Worm (Caenorhabditis elegans) whole organism, early embryonic: ENCODE results near the gene fli-1.

Source experiments
- B0310.2 ChIP-seq: sonication (generic microtip); optimal IDR thresholded peaks from 2 replicates; lab custom pipeline; 2016; ENCODE audit warnings: mild to moderate bottlenecking, missing genetic modification characterization, missing compliant biosample characterization
- F13C5.2 ChIP-seq: sonication (generic microtip); optimal IDR thresholded peaks from 2 replicates; lab custom pipeline; 2017; ENCODE audit warnings: mild to moderate bottlenecking, missing genetic modification characterization, inconsistent platforms, missing compliant biosample characterization
- aly-1 ChIP-seq: sonication (generic microtip); optimal IDR thresholded peaks from 2 replicates; lab custom pipeline; 2016; ENCODE audit warnings: missing genetic modification characterization, missing compliant biosample characterization
- ama-1 ChIP-seq: fragments of 150-350 bp; optimal IDR thresholded peaks from 2 replicates; lab custom pipeline; 2014
- ceh-13 ChIP-seq: fragments of 200-800 bp; sonication (Bioruptor generic); optimal IDR thresholded peaks from 2 replicates; lab custom pipeline; 2018; ENCODE audit warnings: mild to moderate bottlenecking, missing genetic modification characterization, missing compliant biosample characterization
- ceh-36 ChIP-seq: sonication (generic microtip); optimal IDR thresholded peaks from 2 replicates; lab custom pipeline; 2016; ENCODE audit warnings: missing genetic modification characterization, inconsistent platforms, missing compliant biosample characterization
- ets-7 ChIP-seq: sonication (generic microtip); optimal IDR thresholded peaks from 2 replicates; lab custom pipeline; 2016; ENCODE audit warnings: missing genotype, missing genetic modification characterization, missing compliant biosample characterization
- flt-1 ChIP-seq: fragments of 200-800 bp; sonication (Bioruptor generic); IDR thresholded peaks from 2 replicates; pipeline ENCODE4 v1.3.6; 2022; ENCODE audit warnings: missing genetic modification characterization, missing compliant biosample characterization
- hmbx-1 ChIP-seq: sonication (generic microtip); optimal IDR thresholded peaks from 2 replicates; lab custom pipeline; 2016; ENCODE audit warnings: mild to moderate bottlenecking, missing genetic modification characterization, missing compliant biosample characterization
- hmg-4 ChIP-seq: fragments of 200-800 bp; sonication (Bioruptor generic); optimal IDR thresholded peaks from 2 replicates; lab custom pipeline; 2018; ENCODE audit warnings: mild to moderate bottlenecking, missing genetic modification characterization, missing compliant biosample characterization
- hnd-1 ChIP-seq: sonication (generic microtip); optimal IDR thresholded peaks from 2 replicates; lab custom pipeline; 2016; ENCODE audit warnings: missing genetic modification characterization, missing compliant biosample characterization
- pes-1 ChIP-seq: fragments of 200-800 bp; sonication (Bioruptor generic); IDR thresholded peaks from 2 replicates; pipeline ENCODE4 v1.3.6; 2022; ENCODE audit warnings: missing genetic modification reagents, missing genetic modification characterization, missing compliant biosample characterization
- scrt-1 ChIP-seq: fragments of 200-800 bp; sonication (Bioruptor generic); IDR thresholded peaks from 2 replicates; pipeline ENCODE4 v1.3.6; 2022; ENCODE audit warnings: missing genetic modification characterization, missing compliant biosample characterization
- sea-1 ChIP-seq: fragments of 200-800 bp; sonication (Bioruptor generic); conservative IDR thresholded peaks from 2 replicates; pipeline ENCODE4 v1.3.6; 2022; ENCODE audit warnings: missing genetic modification characterization, missing compliant biosample characterization
- tbx-11 ChIP-seq: fragments of 200-800 bp; sonication (Bioruptor generic); IDR thresholded peaks from 2 replicates; pipeline ENCODE4 v1.3.6; 2022; ENCODE audit warnings: missing genetic modification characterization, missing compliant biosample characterization
- tbx-37 ChIP-seq: fragments of 200-800 bp; sonication (Bioruptor generic); conservative IDR thresholded peaks from 2 replicates; pipeline ENCODE4 v1.3.6; 2022; ENCODE audit warnings: missing genetic modification reagents, missing genetic modification characterization, missing compliant biosample characterization
- tra-4 ChIP-seq: sonication (generic microtip); optimal IDR thresholded peaks from 2 replicates; lab custom pipeline; 2017; ENCODE audit warnings: missing genetic modification characterization, missing compliant biosample characterization

The fli-1 gene

ce11 chrIII:8656055-8656454 lies 27.5 kb downstream of the fli-1 start:
- no peak for TF ChIP-seq pes-1
- TF ChIP-seq aly-1 (tag; lab: Kevin White, UChicago) = no peak
- no peak for TF ChIP-seq ceh-13 (GFP tag; lab: Kevin White, UChicago)
- TF ChIP-seq tra-4 (tag; lab: Kevin White, UChicago) = no peak
- no peak for TF ChIP-seq ama-1
- no peak for TF ChIP-seq hmg-4 (GFP tag; lab: Kevin White, UChicago)
- TF ChIP-seq ceh-36 = no peak
- no peak for TF ChIP-seq scrt-1
- no peak for TF ChIP-seq tbx-11 (GFP tag; lab: Robert Waterston, UW)
- TF ChIP-seq hnd-1 (tag; lab: Kevin White, UChicago) = no peak

- TF ChIP-seq F13C5.2 (tag; lab: Kevin White, UChicago) = no peak
- no peak for TF ChIP-seq flt-1 (GFP tag; lab: Robert Waterston, UW)
- TF ChIP-seq ceh-13 (GFP tag; lab: Kevin White, UChicago) = no peak
- TF ChIP-seq ama-1 = no peak
- TF ChIP-seq B0310.2 (tag; lab: Kevin White, UChicago) = no peak
- TF ChIP-seq hnd-1 (tag; lab: Kevin White, UChicago) = no peak
- TF ChIP-seq hmbx-1 (tag; lab: Kevin White, UChicago) = no peak
- no peak for TF ChIP-seq scrt-1
- no peak for TF ChIP-seq aly-1 (tag; lab: Kevin White, UChicago)
- no peak for TF ChIP-seq tbx-11 (GFP tag; lab: Robert Waterston, UW)
- TF ChIP-seq ets-7 = no peak
- no peak for TF ChIP-seq hmg-4 (GFP tag; lab: Kevin White, UChicago)
- no peak for TF ChIP-seq tra-4 (tag; lab: Kevin White, UChicago)
- TF ChIP-seq sea-1 = no peak
- no peak for TF ChIP-seq ceh-36
- TF ChIP-seq pes-1 = no peak
- no peak for TF ChIP-seq tbx-37 (GFP tag; lab: Robert Waterston, UW)
These were observed 28.1 kb downstream of the fli-1 start for ce11 chrIII:8655412-8655811.

ce11 chrIII:8654400-8654980 lies 29.0 kb downstream of the fli-1 start:
- TF ChIP-seq hmbx-1 (tag; lab: Kevin White, UChicago) (no peak), B0310.2 (tag; lab: Kevin White, UChicago) (no peak), tra-4 (tag; lab: Kevin White, UChicago) (no peak), ets-7 (no peak), ama-1 (no peak), aly-1 (tag; lab: Kevin White, UChicago) (no peak), scrt-1 (no peak), pes-1 (no peak), hmg-4 (GFP tag; lab: Kevin White, UChicago) (no peak), hnd-1 (tag; lab: Kevin White, UChicago) (no peak), tbx-37 (GFP tag; lab: Robert Waterston, UW) (no peak), flt-1 (GFP tag; lab: Robert Waterston, UW) (no peak), F13C5.2 (tag; lab: Kevin White, UChicago) (no peak)

ce11 chrIII:8653875-8654386 lies 29.6 kb downstream of the fli-1 start, which contains the start of gene F22B7.9:
TSS of gene F22B7.9 (minus strand) at chrIII:8653925.
- TF ChIP-seq tbx-37 (GFP tag; lab: Robert Waterston, UW) = no peak
- no peak for TF ChIP-seq tra-4 (tag; lab: Kevin White, UChicago)

ce11 chrIII:8653457-8653856 lies 30.1 kb downstream of the fli-1 start:
- TF ChIP-seq ets-7 = no peak
- TF ChIP-seq tbx-11 (GFP tag; lab: Robert Waterston, UW) = no peak
- no peak for TF ChIP-seq hnd-1 (tag; lab: Kevin White, UChicago)
- TF ChIP-seq tbx-37 (GFP tag; lab: Robert Waterston, UW) = no peak
- no peak for TF ChIP-seq ama-1
- TF ChIP-seq scrt-1 = no peak
- TF ChIP-seq sea-1 = no peak
- no peak for TF ChIP-seq flt-1 (GFP tag; lab: Robert Waterston, UW)
- no peak for TF ChIP-seq ceh-13 (GFP tag; lab: Kevin White, UChicago)
- TF ChIP-seq B0310.2 (tag; lab: Kevin White, UChicago) = no peak
- no peak for TF ChIP-seq aly-1 (tag; lab: Kevin White, UChicago)
- no peak for TF ChIP-seq pes-1
- no peak for TF ChIP-seq hmg-4 (GFP tag; lab: Kevin White, UChicago)
- TF ChIP-seq tra-4 (tag; lab: Kevin White, UChicago) = no peak
- no peak for TF ChIP-seq F13C5.2 (tag; lab: Kevin White, UChicago)
- no peak for TF ChIP-seq ceh-36
- TF ChIP-seq hmbx-1 (tag; lab: Kevin White, UChicago) = no peak

- TF ChIP-seq hmg-4 (GFP tag; lab: Kevin White, UChicago) (peak; percentile 68), ceh-13 (GFP tag; lab: Kevin White, UChicago) (peak; percentile 47), ets-7 (no peak), F13C5.2 (tag; lab: Kevin White, UChicago) (peak; percentile 43), pes-1 (peak; percentile 80), tra-4 (tag; lab: Kevin White, UChicago) (no peak), tbx-37 (GFP tag; lab: Robert Waterston, UW) (no peak), ama-1 (no peak), sea-1 (0 out of 2 replicates have a peak, but pooled peaks have one; percentile 56), B0310.2 (tag; lab: Kevin White, UChicago) (peak; percentile 21), tbx-11 (GFP tag; lab: Robert Waterston, UW) (peak; percentile 70; the same call in 1 of the 2 replicates), hmbx-1 (tag; lab: Kevin White, UChicago) (peak; percentile 24), aly-1 (tag; lab: Kevin White, UChicago) (no peak), hnd-1 (tag; lab: Kevin White, UChicago) (peak; percentile 35), ceh-36 (peak; percentile 19), flt-1 (GFP tag; lab: Robert Waterston, UW) (peak; percentile 72), scrt-1 (peak; percentile 63; the same call in 1 of the 2 replicates)
These were observed 30.6 kb downstream of the fli-1 start for ce11 chrIII:8652922-8653321.

- TF ChIP-seq ets-7 = no peak
- no peak for TF ChIP-seq F13C5.2 (tag; lab: Kevin White, UChicago)
- TF ChIP-seq tbx-11 (GFP tag; lab: Robert Waterston, UW) = no peak
- no peak for TF ChIP-seq B0310.2 (tag; lab: Kevin White, UChicago)
- no peak for TF ChIP-seq ceh-36
- no peak for TF ChIP-seq aly-1 (tag; lab: Kevin White, UChicago)
- no peak for TF ChIP-seq pes-1
These were observed 31.3 kb downstream of the fli-1 start for ce11 chrIII:8652112-8652694.
